Worm (Caenorhabditis elegans): ENCODE data around the gene spat-3.

The spat-3 gene

DNA sequence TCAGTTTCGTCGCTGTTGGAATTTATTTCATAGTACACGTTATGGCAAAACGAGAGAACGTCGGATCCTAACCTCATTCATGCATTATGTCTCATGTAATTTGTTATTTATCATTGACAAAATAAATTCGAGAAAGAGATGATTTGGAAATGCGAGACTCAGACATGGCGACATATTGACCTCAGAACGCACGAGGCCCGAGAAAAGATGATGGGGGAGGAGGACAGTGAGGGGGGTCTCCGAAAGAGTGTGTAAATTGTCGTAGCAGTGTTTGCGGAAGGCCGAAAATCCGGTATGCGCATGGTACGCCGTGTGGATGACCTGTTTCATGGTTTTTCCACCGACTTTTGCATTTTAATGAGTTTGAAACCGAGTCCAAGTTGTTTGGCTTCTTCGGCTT is 29.9 kb upstream of the spat-3 start (continued):
- no peak for TF ChIP-seq Y75B8A.6 (GFP tag; IDR thresholded peaks at IDR 0.05)

DNA sequence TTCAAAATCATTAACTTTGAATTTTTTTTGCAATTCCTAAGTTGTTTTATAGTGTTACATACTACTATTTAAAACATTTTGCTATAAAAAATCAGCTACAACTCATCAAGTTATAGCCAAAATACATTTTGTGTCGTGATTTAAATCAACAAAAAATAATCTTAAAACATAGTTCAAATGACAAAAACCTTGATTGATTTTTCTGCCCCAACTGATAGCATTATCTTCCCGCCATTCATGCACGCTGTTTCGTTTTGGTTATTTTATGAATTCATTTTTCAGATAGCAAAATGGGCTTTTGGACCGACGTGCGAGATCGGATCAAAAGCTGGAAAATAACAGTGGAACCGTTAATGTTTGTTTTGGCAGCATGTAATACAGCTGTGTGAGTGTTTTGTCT is 26.4 kb upstream of the spat-3 start, which contains the start of gene slcr-46.1:
Gene slcr-46.1 (plus strand): TSS at position 274 of the 400 bp plus-strand sequence.
- TF ChIP-seq nhr-28 (tag; optimal IDR thresholded peaks at IDR 0.05), result peak; percentile 51
- TF ChIP-seq jun-1 (tag; optimal IDR thresholded peaks at IDR 0.05), result no peak
- TF ChIP-seq tag-97 (GFP tag; IDR thresholded peaks at IDR 0.05), result no peak
- peak; percentile 36 for TF ChIP-seq hlh-11 (tag; optimal IDR thresholded peaks at IDR 0.05)
- peak; percentile 2 for TF ChIP-seq dve-1 (tag; optimal IDR thresholded peaks at IDR 0.05; ENCODE audit: insufficient read depth)
- peak; percentile 69 for TF ChIP-seq pqm-1 (tag; optimal IDR thresholded peaks at IDR 0.05)
- no peak for TF ChIP-seq nhr-237 (tag; optimal IDR thresholded peaks at IDR 0.05)
- no peak for TF ChIP-seq tra-1 (GFP tag; IDR thresholded peaks at IDR 0.05)
- peak; percentile 46; the same call in 1 of the 2 replicates for TF ChIP-seq dmd-6 (GFP tag; IDR thresholded peaks at IDR 0.05)
- TF ChIP-seq daf-16 (GFP tag; optimal IDR thresholded peaks at IDR 0.05), result no peak
- peak; percentile 64 for TF ChIP-seq daf-16 (tag; optimal IDR thresholded peaks at IDR 0.05)

DNA sequence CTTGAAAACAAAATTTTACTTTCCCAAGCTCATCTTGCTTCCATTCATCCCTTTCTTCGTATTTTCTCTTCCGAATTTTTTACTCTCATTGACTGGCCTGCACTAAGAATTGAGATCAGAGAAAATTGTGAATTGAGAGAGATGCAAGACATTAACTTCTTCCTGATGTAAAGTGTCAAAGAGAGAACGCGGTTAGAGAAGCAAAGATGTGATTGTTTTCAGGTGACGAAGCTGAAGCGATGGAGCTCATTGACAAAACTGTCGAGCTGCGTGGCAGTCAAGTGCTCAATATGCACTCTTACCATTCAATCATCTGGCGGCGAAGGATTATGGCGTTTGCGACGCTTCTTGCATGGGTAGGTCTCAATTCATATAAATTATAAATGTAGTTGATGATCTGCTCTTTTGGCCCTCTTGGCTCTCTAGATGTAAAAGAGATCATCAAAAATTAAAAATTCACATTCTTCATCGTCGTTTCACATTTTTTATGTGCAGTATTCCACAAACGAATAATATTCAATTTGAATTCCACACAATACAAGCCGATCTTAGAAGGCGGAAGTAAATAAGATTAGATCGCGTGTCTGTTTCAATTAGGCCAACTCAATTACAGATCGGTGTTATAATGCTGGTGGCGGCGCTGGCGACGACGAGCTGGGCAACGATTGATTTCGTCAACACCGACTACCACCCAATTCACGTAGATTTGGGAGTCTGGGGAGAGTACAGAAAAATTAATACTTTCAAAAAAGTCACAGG is 23.3 kb upstream of the spat-3 start:
- TF ChIP-seq madf-5 (GFP tag; IDR thresholded peaks at IDR 0.05), result no peak
- TF ChIP-seq unc-62 (GFP tag; optimal IDR thresholded peaks at IDR 0.05 in 1 of 2), result peak in 1 of 2 experiments; percentile 79
- no peak for TF ChIP-seq unc-62 (tag; optimal IDR thresholded peaks at IDR 0.05)
- no peak for TF ChIP-seq mxl-3 (GFP tag; optimal IDR thresholded peaks at IDR 0.05)
- TF ChIP-seq aha-1 (tag), result peak; percentile 20
- TF ChIP-seq ceh-62 (tag; optimal IDR thresholded peaks at IDR 0.05), result no peak
- peak in 1 of 2 experiments; percentile 24 for TF ChIP-seq daf-16 (GFP tag; optimal IDR thresholded peaks at IDR 0.05)
- no peak for TF ChIP-seq daf-16 (tag; optimal IDR thresholded peaks at IDR 0.05)

DNA sequence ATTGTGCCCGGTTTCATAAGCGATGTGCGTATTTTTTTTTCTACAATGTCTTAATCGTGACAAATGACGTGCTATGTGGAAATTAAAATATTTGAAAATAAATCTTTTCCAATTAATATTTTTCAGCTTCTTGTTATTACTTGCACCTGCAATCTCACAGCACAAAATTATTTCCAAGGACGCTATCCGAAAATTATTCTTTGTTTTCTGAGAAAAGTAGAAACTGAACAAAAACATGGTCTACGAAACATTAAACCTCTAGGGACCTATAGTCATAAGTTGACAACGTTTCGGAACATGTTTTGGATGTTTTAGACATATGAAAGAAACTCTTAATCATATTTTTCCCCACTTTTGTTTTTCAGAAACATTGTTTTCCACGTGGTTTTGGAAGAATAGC is 22.6 kb upstream of the spat-3 start:
- no peak for TF ChIP-seq nhr-10 (tag; optimal IDR thresholded peaks at IDR 0.05)
- peak; percentile 74 for TF ChIP-seq aha-1 (tag)

DNA sequence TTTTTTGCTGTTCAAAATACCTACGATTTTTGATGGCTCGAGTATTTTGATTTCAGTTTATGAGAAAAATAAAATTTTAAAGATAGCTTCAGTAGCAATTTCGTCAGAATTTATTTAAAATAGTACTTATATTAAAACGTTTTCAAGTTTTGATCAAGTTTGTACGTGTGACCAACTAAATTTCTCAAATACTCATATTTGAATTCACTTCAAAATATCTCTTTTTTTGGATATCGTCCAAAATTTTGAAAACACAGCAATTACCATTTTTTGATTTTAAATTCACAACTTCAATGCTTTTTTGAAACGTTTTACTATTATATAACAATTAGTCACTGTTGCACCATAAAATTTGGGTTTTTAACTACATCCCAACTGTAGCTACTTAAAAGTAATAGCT is 21.2 kb upstream of the spat-3 start:
- TF ChIP-seq unc-62 (GFP tag; optimal IDR thresholded peaks at IDR 0.05 in 1 of 2) (peak in 1 of 2 experiments; percentile 91), unc-62 (tag; optimal IDR thresholded peaks at IDR 0.05) (no peak), dpl-1 (GFP tag; optimal IDR thresholded peaks at IDR 0.05) (no peak), aha-1 (tag) (peak; percentile 55), dmd-9 (GFP tag; IDR thresholded peaks at IDR 0.05) (no peak), zfp-2 (tag; optimal IDR thresholded peaks at IDR 0.05) (no peak)

DNA sequence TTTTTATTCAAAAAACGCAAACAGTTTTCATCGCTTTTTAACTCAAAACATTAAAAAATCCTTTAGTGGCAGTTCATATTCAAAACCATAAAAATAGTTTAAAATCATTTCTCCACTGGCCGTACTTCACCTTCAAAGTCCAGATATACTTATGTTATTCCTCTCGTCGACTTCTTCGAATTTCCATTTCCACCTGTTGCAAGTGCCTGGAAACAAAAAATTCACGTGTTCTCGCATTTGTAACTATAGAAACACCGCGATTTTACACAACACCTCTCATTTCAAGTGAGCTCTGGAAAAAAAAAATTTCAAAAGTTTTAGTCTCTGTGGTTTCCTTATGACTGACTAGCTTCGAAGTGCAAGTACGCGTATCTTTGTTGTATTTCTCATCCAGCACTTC is 19.4 kb upstream of the spat-3 start:
- TF ChIP-seq mxl-2 (GFP tag; conservative IDR thresholded peaks at IDR 0.05), result no peak

DNA sequence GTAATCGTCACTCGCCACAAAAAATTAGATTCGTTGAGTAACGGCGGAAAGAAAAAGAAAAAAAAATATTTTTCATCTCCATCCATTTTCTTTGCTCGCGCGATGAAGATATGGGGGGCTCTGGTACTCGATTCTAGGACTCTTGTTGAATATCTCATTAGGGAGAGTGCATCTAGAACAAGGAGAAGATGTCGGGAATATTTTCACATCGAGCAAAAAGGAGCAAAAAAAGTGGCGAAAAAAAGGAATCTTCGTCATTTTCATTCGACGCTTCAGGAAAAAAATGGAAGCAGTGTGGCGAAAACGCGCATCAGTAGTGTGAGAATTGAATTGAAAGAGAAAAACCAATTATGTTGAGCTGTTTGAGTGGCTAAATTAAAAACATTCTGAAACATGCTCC is 18.0 kb upstream of the spat-3 start:
- TF ChIP-seq daf-12 (tag; optimal IDR thresholded peaks at IDR 0.05) (no peak), fkh-10 (GFP tag; optimal IDR thresholded peaks at IDR 0.05) (peak; percentile 71), F44E2.7 (GFP tag; IDR thresholded peaks at IDR 0.05) (no peak), ces-1 (GFP tag; optimal IDR thresholded peaks at IDR 0.05) (peak; percentile 71), ceh-32 (tag; optimal IDR thresholded peaks at IDR 0.05; ENCODE audit: poor library complexity) (no peak), lir-3 (tag; optimal IDR thresholded peaks at IDR 0.05) (no peak), R02D3.7 (tag; optimal IDR thresholded peaks at IDR 0.05) (no peak), lsy-2 (tag; optimal IDR thresholded peaks at IDR 0.05) (no peak), hmg-1.1 (GFP tag; IDR thresholded peaks at IDR 0.05) (no peak), mxl-3 (GFP tag; optimal IDR thresholded peaks at IDR 0.05) (no peak), aha-1 (tag) (peak; percentile 56), pha-4 (GFP tag; IDR thresholded peaks at IDR 0.05) (no peak), pha-4 (tag; optimal IDR thresholded peaks at IDR 0.05) (no peak), ceh-62 (tag; optimal IDR thresholded peaks at IDR 0.05) (no peak), spr-3 (GFP tag; optimal IDR thresholded peaks at IDR 0.05) (no peak), snpc-1.2 (GFP tag; IDR thresholded peaks at IDR 0.05) (no peak)
